Worm (Caenorhabditis elegans) whole organism, L4 larva: Measurements from ENCODE around the gene T26E4.18.

Source experiments
- D1046.2 ChIP-seq: fragments of 200-800 bp; sonication (Bioruptor generic); IDR thresholded peaks from 2 replicates; pipeline ENCODE4 v1.3.6; 2022; ENCODE audit warnings: missing genetic modification characterization, missing compliant biosample characterization
- F10B5.3 ChIP-seq: sonication (generic microtip); optimal IDR thresholded peaks from 2 replicates; lab custom pipeline; 2016; ENCODE audit warnings: mild to moderate bottlenecking, missing genetic modification characterization, missing compliant biosample characterization
- F26F4.8 ChIP-seq: fragments of 200-800 bp; sonication (Bioruptor generic); conservative IDR thresholded peaks from 2 replicates; pipeline ENCODE4 v1.3.6; 2022; ENCODE audit warnings: missing genetic modification characterization, missing compliant biosample characterization
- F37D6.2 ChIP-seq: sonication (generic microtip); optimal IDR thresholded peaks from 2 replicates; lab custom pipeline; 2016; ENCODE audit warnings: mild to moderate bottlenecking, missing genetic modification characterization, missing compliant biosample characterization
- F49E8.2 ChIP-seq: sonication (generic microtip); optimal IDR thresholded peaks from 2 replicates; lab custom pipeline; 2016; ENCODE audit warnings: missing compliant biosample characterization, mild to moderate bottlenecking, missing genetic modification characterization, borderline replicate concordance
- Y5F2A.4 ChIP-seq: fragments of 200-800 bp; sonication (Bioruptor generic); optimal IDR thresholded peaks from 2 replicates; lab custom pipeline; 2018; ENCODE audit warnings: mild to moderate bottlenecking, missing genetic modification characterization, missing compliant biosample characterization
- ZK546.5 ChIP-seq, 2 experiments: sonication (generic microtip); optimal IDR thresholded peaks; 2 replicates each; lab custom pipeline; 2017; ENCODE audit warnings: missing biosample characterization in 2 of 2, missing genetic modification characterization in 2 of 2
- aha-1 ChIP-seq: fragments of 150-350 bp; peaks from one replicate; lab custom pipeline; 2014; ENCODE audit warnings: missing biosample characterization, missing genetic modification characterization
- arid-1 ChIP-seq: fragments of 200-800 bp; sonication (Bioruptor generic); conservative IDR thresholded peaks from 2 replicates; pipeline ENCODE4 v1.3.6; 2022; ENCODE audit warnings: missing genetic modification reagents, missing genetic modification characterization, missing compliant biosample characterization
- ctbp-1 ChIP-seq: fragments of 200-800 bp; sonication (Bioruptor generic); IDR thresholded peaks from 2 replicates; pipeline ENCODE4 v1.3.6; 2022; ENCODE audit warnings: missing genetic modification reagents, missing genetic modification characterization, missing compliant biosample characterization
- daf-16 ChIP-seq, 3 experiments: sonication (generic microtip); optimal IDR thresholded peaks; 2 replicates each; lab custom pipeline; 2016 to 2017; ENCODE audit warnings: missing genetic modification characterization in 3 of 3, missing genetic modification reagents in 3 of 3, mild to moderate bottlenecking in 2 of 3, missing compliant biosample characterization in 2 of 3, missing biosample characterization in 1 of 3, moderate library complexity in 1 of 3
- daf-19 ChIP-seq: fragments of 200-800 bp; sonication (Bioruptor generic); conservative IDR thresholded peaks from 2 replicates; pipeline ENCODE4 v1.3.6; 2022; ENCODE audit warnings: missing genetic modification characterization, missing compliant biosample characterization
- daf-8 ChIP-seq: fragments of 200-800 bp; sonication (Bioruptor generic); IDR thresholded peaks from 2 replicates; pipeline ENCODE4 v1.3.6; 2022; ENCODE audit warnings: missing genetic modification characterization, missing compliant biosample characterization
- dmd-6 ChIP-seq: fragments of 200-800 bp; sonication (Bioruptor generic); IDR thresholded peaks from 2 replicates; pipeline ENCODE4 v1.3.6; 2022; ENCODE audit warnings: missing genetic modification reagents, missing genetic modification characterization, missing compliant biosample characterization
- duxl-1 ChIP-seq: sonication (generic microtip); optimal IDR thresholded peaks from 2 replicates; lab custom pipeline; 2016; ENCODE audit warnings: mild to moderate bottlenecking, missing genetic modification characterization, moderate library complexity, missing compliant biosample characterization; ENCODE audit not compliant: poor library complexity
- dve-1 ChIP-seq: sonication (generic microtip); optimal IDR thresholded peaks from 2 replicates; lab custom pipeline; 2017; ENCODE audit warnings: antibody characterized with exemption, mild to moderate bottlenecking, missing genetic modification characterization, missing compliant biosample characterization; ENCODE audit not compliant: insufficient read depth
- egl-27 ChIP-seq: sonication (generic microtip); optimal IDR thresholded peaks from 3 replicates; lab custom pipeline; 2017; ENCODE audit warnings: missing biosample characterization, missing genetic modification reagents, missing genetic modification characterization
- egl-43 ChIP-seq: fragments of 200-800 bp; sonication (Bioruptor generic); IDR thresholded peaks from 2 replicates; pipeline ENCODE4 v1.3.6; 2022; ENCODE audit warnings: missing genetic modification reagents, missing genetic modification characterization, missing compliant biosample characterization
- hlh-11 ChIP-seq: fragments of 200-800 bp; sonication (Bioruptor generic); optimal IDR thresholded peaks from 2 replicates; lab custom pipeline; 2018; ENCODE audit warnings: mild to moderate bottlenecking, missing genetic modification characterization, missing compliant biosample characterization
- hlh-30 ChIP-seq: sonication (generic microtip); optimal IDR thresholded peaks from 2 replicates; lab custom pipeline; 2017; ENCODE audit warnings: antibody characterized with exemption, mild to moderate bottlenecking, missing genetic modification characterization, missing compliant biosample characterization; ENCODE audit not compliant: insufficient read depth
- jun-1 ChIP-seq: fragments of 150-350 bp; optimal IDR thresholded peaks from 2 replicates; lab custom pipeline; 2014; ENCODE audit warnings: missing biosample characterization, missing genetic modification reagents, missing genetic modification characterization
- lin-1 ChIP-seq: fragments of 200-800 bp; sonication (Bioruptor generic); IDR thresholded peaks from 2 replicates; pipeline ENCODE4 v1.3.6; 2022; ENCODE audit warnings: missing genetic modification reagents, missing genetic modification characterization, missing compliant biosample characterization
- lin-13 ChIP-seq: fragments of 150-350 bp; optimal IDR thresholded peaks from 2 replicates; lab custom pipeline; 2014; ENCODE audit warnings: missing biosample characterization, missing genetic modification reagents, missing genetic modification characterization
- lin-15B ChIP-seq: fragments of 150-350 bp; sonication (generic microtip); optimal IDR thresholded peaks from 3 replicates; lab custom pipeline; 2014; ENCODE audit warnings: missing biosample characterization, missing genetic modification characterization
- lsy-2 ChIP-seq, 2 experiments: fragments of 150-350 bp in 1 of 2; sonication (generic microtip) in 1 of 2; optimal IDR thresholded peaks; 2 replicates each; lab custom pipeline; 2014 to 2017; ENCODE audit warnings: missing biosample characterization in 2 of 2, missing genetic modification characterization in 2 of 2
- madf-9 ChIP-seq: fragments of 200-800 bp; sonication (Bioruptor generic); conservative IDR thresholded peaks from 2 replicates; pipeline ENCODE4 v1.3.6; 2022; ENCODE audit warnings: missing genetic modification reagents, missing genetic modification characterization, missing compliant biosample characterization
- mep-1 ChIP-seq: fragments of 150-350 bp; sonication (generic microtip); optimal IDR thresholded peaks from 3 replicates; lab custom pipeline; 2014; ENCODE audit warnings: missing biosample characterization, missing genetic modification characterization
- mes-2 ChIP-seq: sonication (generic microtip); optimal IDR thresholded peaks from 2 replicates; lab custom pipeline; 2016; ENCODE audit warnings: missing genotype, mild to moderate bottlenecking, missing genetic modification characterization, missing compliant biosample characterization; ENCODE audit not compliant: poor library complexity, severe bottlenecking
- mxl-3 ChIP-seq: fragments of 200-800 bp; sonication (Bioruptor generic); optimal IDR thresholded peaks from 2 replicates; lab custom pipeline; 2018; ENCODE audit warnings: mild to moderate bottlenecking, missing genetic modification characterization, missing compliant biosample characterization
- nhr-11 ChIP-seq: fragments of 150-350 bp; optimal IDR thresholded peaks from 2 replicates; lab custom pipeline; 2014; ENCODE audit warnings: missing biosample characterization, missing genetic modification characterization
- nhr-111 ChIP-seq: fragments of 200-800 bp; sonication (Bioruptor generic); optimal IDR thresholded peaks from 2 replicates; lab custom pipeline; 2018; ENCODE audit warnings: mild to moderate bottlenecking, missing genetic modification characterization, missing compliant biosample characterization
- nhr-237 ChIP-seq: sonication (generic microtip); optimal IDR thresholded peaks from 2 replicates; lab custom pipeline; 2017; ENCODE audit warnings: missing biosample characterization, missing genetic modification characterization
- nhr-25 ChIP-seq: sonication (generic microtip); optimal IDR thresholded peaks from 2 replicates; lab custom pipeline; 2017; ENCODE audit warnings: missing genetic modification characterization, mild to moderate bottlenecking, missing compliant biosample characterization, antibody characterized with exemption, moderate library complexity, borderline replicate concordance; ENCODE audit not compliant: insufficient read depth
- nhr-28 ChIP-seq: fragments of 150-350 bp; optimal IDR thresholded peaks from 2 replicates; lab custom pipeline; 2014; ENCODE audit warnings: missing biosample characterization, missing genetic modification characterization
- nhr-48 ChIP-seq: sonication (generic microtip); optimal IDR thresholded peaks from 2 replicates; lab custom pipeline; 2016; ENCODE audit warnings: mild to moderate bottlenecking, missing genetic modification characterization, missing compliant biosample characterization
- nhr-6 ChIP-seq: fragments of 150-350 bp; optimal IDR thresholded peaks from 2 replicates; lab custom pipeline; 2014; ENCODE audit warnings: missing biosample characterization, missing genetic modification characterization
- nhr-77 ChIP-seq: fragments of 150-350 bp; optimal IDR thresholded peaks from 2 replicates; lab custom pipeline; 2014; ENCODE audit warnings: missing biosample characterization, missing genetic modification characterization
- pha-4 ChIP-seq, 2 experiments: fragments of 150-350 bp in 1 of 2; fragments of 200-800 bp in 1 of 2; sonication (Bioruptor generic) in 1 of 2; IDR thresholded peaks in 1 of 2; optimal IDR thresholded peaks in 1 of 2; 2 replicates each; pipeline versions ENCODE4 v1.3.6 to Lab custom; 2014 to 2022; ENCODE audit warnings: missing genetic modification characterization in 2 of 2, missing genetic modification reagents in 2 of 2, missing biosample characterization in 1 of 2, missing compliant biosample characterization in 1 of 2
- php-3 ChIP-seq: fragments of 200-800 bp; sonication (Bioruptor generic); IDR thresholded peaks from 2 replicates; pipeline ENCODE4 v1.3.6; 2022; ENCODE audit warnings: missing genetic modification reagents, missing genetic modification characterization, missing compliant biosample characterization
- rbr-2 ChIP-seq: sonication (generic microtip); optimal IDR thresholded peaks from 2 replicates; lab custom pipeline; 2016; ENCODE audit warnings: missing genotype, missing genetic modification characterization, missing compliant biosample characterization
- snpc-1.2 ChIP-seq: fragments of 200-800 bp; sonication (Bioruptor generic); IDR thresholded peaks from 2 replicates; pipeline ENCODE4 v1.3.6; 2022; ENCODE audit warnings: missing genetic modification reagents, missing genetic modification characterization, missing compliant biosample characterization
- snpc-4 ChIP-seq: fragments of 150-350 bp; optimal IDR thresholded peaks from 2 replicates; lab custom pipeline; 2014; ENCODE audit warnings: missing biosample characterization, missing genetic modification characterization
- spr-1 ChIP-seq: sonication (generic microtip); optimal IDR thresholded peaks from 2 replicates; lab custom pipeline; 2016; ENCODE audit warnings: mild to moderate bottlenecking, missing genetic modification characterization, missing compliant biosample characterization
- spr-3 ChIP-seq: fragments of 200-800 bp; sonication (Bioruptor generic); optimal IDR thresholded peaks from 2 replicates; lab custom pipeline; 2018; ENCODE audit warnings: mild to moderate bottlenecking, missing genetic modification characterization, missing compliant biosample characterization
- tra-1 ChIP-seq: fragments of 200-800 bp; sonication (Bioruptor generic); IDR thresholded peaks from 2 replicates; pipeline ENCODE4 v1.3.6; 2022; ENCODE audit warnings: missing genetic modification reagents, missing genetic modification characterization, missing compliant biosample characterization
- vab-7 ChIP-seq: fragments of 200-800 bp; sonication (Bioruptor generic); IDR thresholded peaks from 2 replicates; pipeline ENCODE4 v1.3.6; 2022; ENCODE audit warnings: missing genetic modification reagents, missing genetic modification characterization, missing compliant biosample characterization
- zfp-3 ChIP-seq: fragments of 200-800 bp; sonication (Bioruptor generic); conservative IDR thresholded peaks from 2 replicates; pipeline ENCODE4 v1.3.6; 2022; ENCODE audit warnings: missing genetic modification reagents, missing genetic modification characterization, missing compliant biosample characterization
- zip-2 ChIP-seq: fragments of 150-350 bp; optimal IDR thresholded peaks from 2 replicates; lab custom pipeline; 2014; ENCODE audit warnings: missing biosample characterization, missing genetic modification characterization

T26E4.18 gene

ce11 chrV:15766122-15766594 lies 37.5 kb downstream of the T26E4.18 start, which contains the start of the genes haf-3 and F57A10.2:
TSS of gene haf-3 (minus strand) at chrV:15766172.
TSS of gene F57A10.2 (plus strand) at chrV:15766575.
- TF ChIP-seq lin-15B (tag; lab: Kevin White, UChicago) (peak; percentile 68), F37D6.2 (tag; lab: Kevin White, UChicago) (peak; percentile 77), pha-4 (GFP tag; IDR thresholded peaks at IDR 0.05; lab: Robert Waterston, UW) (peak; percentile 73), pha-4 (tag; optimal IDR thresholded peaks at IDR 0.05; lab: Kevin White, UChicago) (peak; percentile 46), zfp-3 (GFP tag; lab: Robert Waterston, UW) (peak; percentile 63; the same call in 1 of the 2 replicates), ZK546.5 (tag; optimal IDR thresholded peaks at IDR 0.05; lab: Kevin White, UChicago) (no peak), dve-1 (tag; lab: Kevin White, UChicago) (peak; percentile 95), nhr-237 (no peak), Y5F2A.4 (GFP tag; lab: Kevin White, UChicago) (peak; percentile 40), lin-13 (GFP tag; lab: Kevin White, UChicago) (peak; percentile 83), nhr-48 (peak; percentile 75), aha-1 (tag; lab: Kevin White, UChicago) (peak; percentile 76), dmd-6 (GFP tag; lab: Robert Waterston, UW) (peak; percentile 89), tra-1 (GFP tag; lab: Robert Waterston, UW) (peak; percentile 88), zip-2 (peak; percentile 76), mes-2 (tag; lab: Kevin White, UChicago) (peak; percentile 93), mxl-3 (GFP tag; lab: Kevin White, UChicago) (no peak), nhr-111 (GFP tag; lab: Kevin White, UChicago) (no peak), F49E8.2 (peak; percentile 80), nhr-28 (tag; lab: Kevin White, UChicago) (peak; percentile 73), F26F4.8 (no peak), rbr-2 (tag; lab: Kevin White, UChicago) (peak; percentile 88), nhr-6 (tag; lab: Kevin White, UChicago) (peak; percentile 61), lsy-2 (tag; optimal IDR thresholded peaks at IDR 0.05; lab: Kevin White, UChicago) (peak in 1 of 2 experiments; percentile 95), duxl-1 (tag; lab: Kevin White, UChicago) (peak; percentile 92), F10B5.3 (tag; lab: Kevin White, UChicago) (peak; percentile 71), jun-1 (tag; lab: Kevin White, UChicago) (peak; percentile 62), nhr-25 (tag; lab: Kevin White, UChicago) (peak; percentile 9), daf-8 (GFP tag; lab: Robert Waterston, UW) (no peak), nhr-77 (peak; percentile 90), daf-16 (GFP tag; optimal IDR thresholded peaks at IDR 0.05; lab: Kevin White, UChicago) (peak in 1 of 2 experiments; percentile 58), daf-16 (tag; optimal IDR thresholded peaks at IDR 0.05; lab: Kevin White, UChicago) (peak; percentile 42), hlh-30 (tag; lab: Kevin White, UChicago) (peak; percentile 78), lin-1 (GFP tag; lab: Robert Waterston, UW) (peak; percentile 55; the same call in 1 of the 2 replicates), madf-9 (GFP tag; lab: Robert Waterston, UW) (peak; percentile 56; the same call in 1 of the 2 replicates), snpc-4 (tag; lab: Kevin White, UChicago) (peak; percentile 34), arid-1 (GFP tag; lab: Robert Waterston, UW) (0 out of 2 replicates have a peak, but pooled peaks have one; percentile 37), daf-19 (GFP tag; lab: Robert Waterston, UW) (no peak), hlh-11 (tag; lab: Kevin White, UChicago) (peak; percentile 82), ctbp-1 (GFP tag; lab: Robert Waterston, UW) (peak; percentile 80; the same call in 1 of the 2 replicates), php-3 (GFP tag; lab: Robert Waterston, UW) (peak; percentile 68; the same call in 1 of the 2 replicates), mep-1 (tag; lab: Kevin White, UChicago) (peak; percentile 94), spr-1 (tag; lab: Kevin White, UChicago) (peak; percentile 78), vab-7 (GFP tag; lab: Robert Waterston, UW) (peak; percentile 43; the same call in 1 of the 2 replicates), D1046.2 (0 out of 2 replicates have a peak, but pooled peaks have one; percentile 36), snpc-1.2 (peak; percentile 70), nhr-11 (tag; lab: Kevin White, UChicago) (peak; percentile 79), spr-3 (GFP tag; lab: Kevin White, UChicago) (peak; percentile 73), egl-43 (GFP tag; lab: Robert Waterston, UW) (no peak), egl-27 (tag; lab: Kevin White, UChicago) (no peak)
